Fruit fly (Drosophila melanogaster): ENCODE results near the gene CG11069.
A peak's percentile ranks its signal among the peaks of the same experiment; 100 is the strongest.

CG11069 gene

dm6 chr3R:24917814-24918636 is 23.5 kb downstream of the CG11069 start, which contains the start of the genes PIG-S, sud1 and CG11168 (continued):
- TF ChIP-seq CG1024 (GFP tag; IDR thresholded peaks at IDR 0.05) (no peak), Dip2 (GFP tag; IDR thresholded peaks at IDR 0.05) (no peak), CG9215 (GFP tag; IDR thresholded peaks at IDR 0.05) (peak; percentile 69), Hsf (GFP tag; optimal IDR thresholded peaks at IDR 0.05) (no peak), CG7839 (tag; optimal IDR thresholded peaks at IDR 0.05) (no peak), unc-4 (GFP tag; IDR thresholded peaks at IDR 0.05; ENCODE audit: partially characterized antibody) (peak; percentile 93), pros (GFP tag; optimal IDR thresholded peaks at IDR 0.05) (no peak), CG11695 (GFP tag; IDR thresholded peaks at IDR 0.05) (no peak), E2f1 (GFP tag; IDR thresholded peaks at IDR 0.05) (0 out of 2 replicates have a peak, but pooled peaks have one; percentile 30), otp (GFP tag; IDR thresholded peaks at IDR 0.05) (no peak), CG18011 (GFP tag; optimal IDR thresholded peaks at IDR 0.05) (no peak), gcm (GFP tag; optimal IDR thresholded peaks at IDR 0.05) (no peak), BtbVII (GFP tag; optimal IDR thresholded peaks at IDR 0.05) (no peak), CG6254 (GFP tag; optimal IDR thresholded peaks at IDR 0.05) (no peak), en (GFP tag; optimal IDR thresholded peaks at IDR 0.05) (no peak), Awh (GFP tag; IDR thresholded peaks at IDR 0.05) (no peak), Ets65A (GFP tag) (peak; percentile 13), CG7987 (GFP tag; optimal IDR thresholded peaks at IDR 0.05) (no peak), Hey (tag; optimal IDR thresholded peaks at IDR 0.05) (no peak), CG12744 (GFP tag; optimal IDR thresholded peaks at IDR 0.05) (no peak), CG31388 (GFP tag; optimal IDR thresholded peaks at IDR 0.05) (no peak), Bdp1 (GFP tag; optimal IDR thresholded peaks at IDR 0.05) (no peak), maf-S (GFP tag; optimal IDR thresholded peaks at IDR 0.05) (no peak), Xbp1 (GFP tag; optimal IDR thresholded peaks at IDR 0.05) (peak; percentile 70), ac (GFP tag; optimal IDR thresholded peaks at IDR 0.05) (no peak), CG16779 (GFP tag; IDR thresholded peaks at IDR 0.05) (no peak), grn (GFP tag; optimal IDR thresholded peaks at IDR 0.05) (no peak), btn (GFP tag; optimal IDR thresholded peaks at IDR 0.05) (no peak), Hand (GFP tag; optimal IDR thresholded peaks at IDR 0.05) (no peak), CG10321 (GFP tag; IDR thresholded peaks at IDR 0.05) (no peak), klu (GFP tag; IDR thresholded peaks at IDR 0.05) (no peak), chm (GFP tag; IDR thresholded peaks at IDR 0.05) (no peak), mirr (GFP tag; optimal IDR thresholded peaks at IDR 0.05) (no peak), CG10462 (GFP tag; optimal IDR thresholded peaks at IDR 0.05) (no peak), CG10209 (GFP tag; optimal IDR thresholded peaks at IDR 0.05) (no peak), da (GFP tag; optimal IDR thresholded peaks at IDR 0.05) (no peak), dmrt11E (tag; optimal IDR thresholded peaks at IDR 0.05) (peak; percentile 69), CG11247 (GFP tag; IDR thresholded peaks at IDR 0.05) (0 out of 2 replicates have a peak, but pooled peaks have one; percentile 37), trem (tag; optimal IDR thresholded peaks at IDR 0.05) (peak; percentile 73), vvl (GFP tag; IDR thresholded peaks at IDR 0.05) (peak; percentile 55), Poxn (GFP tag; IDR thresholded peaks at IDR 0.05) (peak; percentile 62; the same call in 1 of the 2 replicates), repo (GFP tag; optimal IDR thresholded peaks at IDR 0.05) (no peak), Deaf1 (tag; optimal IDR thresholded peaks at IDR 0.05) (no peak), Lhr (GFP tag; optimal IDR thresholded peaks at IDR 0.05) (peak; percentile 27), CG10565 (GFP tag; optimal IDR thresholded peaks at IDR 0.05) (no peak), CG31365 (tag; optimal IDR thresholded peaks at IDR 0.05) (no peak), CG5245 (GFP tag; optimal IDR thresholded peaks at IDR 0.05) (no peak), CG12942 (GFP tag; optimal IDR thresholded peaks at IDR 0.05) (peak; percentile 50), CG9817 (tag; optimal IDR thresholded peaks at IDR 0.05) (peak; percentile 77), mam (GFP tag; optimal IDR thresholded peaks at IDR 0.05) (no peak)
